Fruit fly (Drosophila melanogaster) Kc167 (cell line): ENCODE measurements around the gene shi.

Source experiments
- Sin3A ChIP-seq: fragments of >200 bp; optimal IDR thresholded peaks from 2 replicates; lab custom pipeline; 2018; ENCODE audit warnings: missing external identifiers
- ttk ChIP-seq: sonication (Bioruptor generic); optimal IDR thresholded peaks from 2 replicates; lab custom pipeline; 2017; ENCODE audit warnings: missing external identifiers

dm6 chrX:15944735-15945323 lies 52.9 kb downstream of the shi start, which contains the start of gene Rrp47:
- TF ChIP-seq Sin3A (lab: Kevin White, UChicago) = no peak
- no peak for TF ChIP-seq ttk (lab: Kevin White, UChicago)
